Fruit fly (Drosophila melanogaster) S2 (cell line): ENCODE data around the gene CG18731.

Experiments used
- CG8478 ChIP-seq: fragments of >200 bp; optimal IDR thresholded peaks from 2 replicates; lab custom pipeline; 2018
- CTCF ChIP-seq, 2 experiments: fragments of >200 bp; optimal IDR thresholded peaks; 2 replicates each; lab custom pipeline; 2018

CG18731 gene

dm6 chr3R:29761569-29761968, 36.7 kb downstream of the CG18731 start:
- TF ChIP-seq CTCF (optimal IDR thresholded peaks at IDR 0.05; lab: Kevin White, UChicago) (no peak), CG8478 (lab: Kevin White, UChicago) (no peak)

dm6 chr3R:29762297-29762696, 37.5 kb downstream of the CG18731 start:
- no peak for TF ChIP-seq CG8478 (lab: Kevin White, UChicago)
- no peak for TF ChIP-seq CTCF (optimal IDR thresholded peaks at IDR 0.05; lab: Kevin White, UChicago)

- TF ChIP-seq CG8478 (lab: Kevin White, UChicago) (no peak), CTCF (optimal IDR thresholded peaks at IDR 0.05; lab: Kevin White, UChicago) (no peak)
Measured at dm6 chr3R:29763154-29763553, 38.3 kb downstream of the CG18731 start.

- no peak for TF ChIP-seq CG8478 (lab: Kevin White, UChicago)
- no peak for TF ChIP-seq CTCF (optimal IDR thresholded peaks at IDR 0.05; lab: Kevin White, UChicago)
Measured at dm6 chr3R:29763804-29764203, 39.0 kb downstream of the CG18731 start.

dm6 chr3R:29764249-29765042, 39.6 kb downstream of the CG18731 start:
- TF ChIP-seq CG8478 (lab: Kevin White, UChicago) (no peak), CTCF (optimal IDR thresholded peaks at IDR 0.05; lab: Kevin White, UChicago) (no peak)

dm6 chr3R:29765267-29766095, 40.7 kb downstream of the CG18731 start, which contains the start of gene kay:
kay (plus strand) TSS chr3R:29765995.
- TF ChIP-seq CTCF (optimal IDR thresholded peaks at IDR 0.05; lab: Kevin White, UChicago): no peak

- no peak for TF ChIP-seq CG8478 (lab: Kevin White, UChicago)
- TF ChIP-seq CTCF (optimal IDR thresholded peaks at IDR 0.05; lab: Kevin White, UChicago): no peak
Measured at dm6 chr3R:29767236-29767635, 42.4 kb downstream of the CG18731 start.

dm6 chr3R:29770930-29771329, 46.1 kb downstream of the CG18731 start:
- no peak for TF ChIP-seq CG8478 (lab: Kevin White, UChicago)
- TF ChIP-seq CTCF (optimal IDR thresholded peaks at IDR 0.05; lab: Kevin White, UChicago): no peak

- TF ChIP-seq CTCF (optimal IDR thresholded peaks at IDR 0.05; lab: Kevin White, UChicago): no peak
- TF ChIP-seq CG8478 (lab: Kevin White, UChicago): peak; percentile 22
Measured at dm6 chr3R:29771645-29772089, 46.8 kb downstream of the CG18731 start.

- TF ChIP-seq CTCF (optimal IDR thresholded peaks at IDR 0.05; lab: Kevin White, UChicago) (no peak), CG8478 (lab: Kevin White, UChicago) (no peak)
Measured at dm6 chr3R:29772090-29772794, 47.4 kb downstream of the CG18731 start.

- TF ChIP-seq CG8478 (lab: Kevin White, UChicago): peak; percentile 88
- peak in 1 of 2 experiments; percentile 2 for TF ChIP-seq CTCF (optimal IDR thresholded peaks at IDR 0.05; lab: Kevin White, UChicago)
Measured at dm6 chr3R:29772795-29773331, 48.0 kb downstream of the CG18731 start.

dm6 chr3R:29773833-29774324, 49.1 kb downstream of the CG18731 start:
- TF ChIP-seq CG8478 (lab: Kevin White, UChicago): no peak
- TF ChIP-seq CTCF (optimal IDR thresholded peaks at IDR 0.05; lab: Kevin White, UChicago): no peak

- TF ChIP-seq CG8478 (lab: Kevin White, UChicago) (peak; percentile 8), CTCF (optimal IDR thresholded peaks at IDR 0.05; lab: Kevin White, UChicago) (peak in 1 of 2 experiments; percentile 8)
Measured at dm6 chr3R:29774360-29775193, 49.8 kb downstream of the CG18731 start.
